Worm (Caenorhabditis elegans) whole organism, L1 larva: ENCODE measurements around the gene math-18.

Source experiments
- C16A3.4 ChIP-seq: fragments of 150-350 bp; optimal IDR thresholded peaks from 2 replicates; lab custom pipeline; 2014; ENCODE audit warnings: missing biosample characterization, missing genetic modification characterization
- C34B4.2 ChIP-seq: sonication (generic microtip); optimal IDR thresholded peaks from 2 replicates; lab custom pipeline; 2017; ENCODE audit warnings: mild to moderate bottlenecking, missing genetic modification characterization, missing compliant biosample characterization
- F16B12.6 ChIP-seq: fragments of 150-350 bp; optimal IDR thresholded peaks from 2 replicates; lab custom pipeline; 2014; ENCODE audit warnings: missing biosample characterization, missing genetic modification characterization
- Y116A8C.19 ChIP-seq: sonication (generic microtip); optimal IDR thresholded peaks from 2 replicates; lab custom pipeline; 2016; ENCODE audit warnings: missing compliant biosample characterization, missing genetic modification characterization, borderline replicate concordance
- aha-1 ChIP-seq: fragments of 150-350 bp; optimal IDR thresholded peaks from 2 replicates; lab custom pipeline; 2014; ENCODE audit warnings: missing biosample characterization, missing genetic modification characterization
- aly-2 ChIP-seq: fragments of 150-350 bp; optimal IDR thresholded peaks from 2 replicates; lab custom pipeline; 2014; ENCODE audit warnings: missing biosample characterization, missing genetic modification characterization
- ceh-63 ChIP-seq: fragments of 200-800 bp; sonication (Bioruptor generic); optimal IDR thresholded peaks from 2 replicates; lab custom pipeline; 2018; ENCODE audit warnings: mild to moderate bottlenecking, missing genetic modification characterization, missing compliant biosample characterization
- ceh-82 ChIP-seq, 3 experiments: fragments of 150-350 bp in 1 of 3; sonication (generic microtip) in 2 of 3; optimal IDR thresholded peaks; 2 replicates each; lab custom pipeline; 2014 to 2017; ENCODE audit warnings: missing biosample characterization in 3 of 3, missing genetic modification characterization in 3 of 3
- ceh-88 ChIP-seq: fragments of 200-800 bp; sonication (Bioruptor generic); IDR thresholded peaks from 2 replicates; pipeline ENCODE4 v1.3.6; 2022; ENCODE audit warnings: missing genetic modification characterization, missing compliant biosample characterization
- ceh-90 ChIP-seq: sonication (generic microtip); optimal IDR thresholded peaks from 2 replicates; lab custom pipeline; 2016; ENCODE audit warnings: missing genetic modification characterization, missing compliant biosample characterization
- efl-1 ChIP-seq, 4 experiments: fragments of 150-350 bp; optimal IDR thresholded peaks in 3 of 4; peaks in 1 of 4; 1 replicate in 1 of 4; 2 replicates in 3 of 4; lab custom pipeline; 2014; ENCODE audit warnings: missing biosample characterization in 2 of 4, missing genetic modification characterization in 2 of 4, missing genetic modification reagents in 2 of 4
- efl-3 ChIP-seq: fragments of 200-800 bp; sonication (Bioruptor generic); optimal IDR thresholded peaks from 2 replicates; lab custom pipeline; 2018; ENCODE audit warnings: mild to moderate bottlenecking, missing genetic modification characterization, missing compliant biosample characterization
- elt-2 ChIP-seq: sonication (generic microtip); optimal IDR thresholded peaks from 2 replicates; lab custom pipeline; 2016; ENCODE audit warnings: missing genetic modification characterization, mild to moderate bottlenecking, inconsistent platforms, missing compliant biosample characterization, missing genetic modification reagents
- elt-3 ChIP-seq, 6 experiments: fragments of 150-350 bp in 1 of 6; sonication (generic microtip); optimal IDR thresholded peaks; 2 replicates each; lab custom pipeline; 2017 to 2018; ENCODE audit warnings: missing biosample characterization in 6 of 6, missing genetic modification characterization in 6 of 6, inconsistent platforms in 1 of 6
- fkh-10 ChIP-seq: sonication (generic microtip); optimal IDR thresholded peaks from 2 replicates; lab custom pipeline; 2017; ENCODE audit warnings: missing biosample characterization, missing genetic modification reagents, missing genetic modification characterization
- fkh-4 ChIP-seq: sonication (generic microtip); optimal IDR thresholded peaks from 2 replicates; lab custom pipeline; 2016; ENCODE audit warnings: missing compliant biosample characterization, missing genetic modification characterization, borderline replicate concordance
- fkh-8 ChIP-seq: sonication (generic microtip); optimal IDR thresholded peaks from 2 replicates; lab custom pipeline; 2016; ENCODE audit warnings: mild to moderate bottlenecking, missing genetic modification characterization, missing compliant biosample characterization
- grh-1 ChIP-seq: fragments of 200-800 bp; sonication (Bioruptor generic); IDR thresholded peaks from 2 replicates; pipeline ENCODE4 v1.3.6; 2022; ENCODE audit warnings: missing genetic modification reagents, missing genetic modification characterization, missing compliant biosample characterization
- irx-1 ChIP-seq: sonication (generic microtip); optimal IDR thresholded peaks from 2 replicates; lab custom pipeline; 2016; ENCODE audit warnings: missing genetic modification characterization, missing compliant biosample characterization
- isw-1 ChIP-seq: fragments of 200-800 bp; sonication (Bioruptor generic); IDR thresholded peaks from 2 replicates; pipeline ENCODE4 v1.3.6; 2022; ENCODE audit warnings: missing genetic modification characterization, missing compliant biosample characterization
- jun-1 ChIP-seq: fragments of 150-350 bp; optimal IDR thresholded peaks from 2 replicates; lab custom pipeline; 2014; ENCODE audit warnings: missing biosample characterization, missing genetic modification reagents, missing genetic modification characterization
- lin-13 ChIP-seq: fragments of 150-350 bp; optimal IDR thresholded peaks from 2 replicates; lab custom pipeline; 2014; ENCODE audit warnings: missing biosample characterization, missing genetic modification reagents, missing genetic modification characterization
- lin-14 ChIP-seq: fragments of 200-800 bp; sonication (Bioruptor generic); optimal IDR thresholded peaks from 2 replicates; lab custom pipeline; 2018; ENCODE audit warnings: mild to moderate bottlenecking, missing genetic modification characterization, moderate library complexity, missing compliant biosample characterization
- lin-15B ChIP-seq: fragments of 150-350 bp; sonication (generic microtip); optimal IDR thresholded peaks from 3 replicates; lab custom pipeline; 2014; ENCODE audit warnings: missing biosample characterization, missing genetic modification characterization
- lin-35 ChIP-seq, 2 experiments: fragments of 150-350 bp; optimal IDR thresholded peaks; 2 replicates each; lab custom pipeline; 2014; ENCODE audit warnings: missing biosample characterization in 2 of 2, missing genetic modification characterization in 2 of 2, missing genetic modification reagents in 2 of 2
- lin-39 ChIP-seq: fragments of 150-350 bp; optimal IDR thresholded peaks from 2 replicates; lab custom pipeline; 2014; ENCODE audit warnings: missing biosample characterization, missing genetic modification reagents, missing genetic modification characterization
- lsy-2 ChIP-seq, 2 experiments: fragments of 150-350 bp; optimal IDR thresholded peaks; 2 replicates each; lab custom pipeline; 2014; ENCODE audit warnings: missing biosample characterization in 2 of 2, missing genetic modification characterization in 2 of 2
- mab-9 ChIP-seq: fragments of 200-800 bp; sonication (Bioruptor generic); IDR thresholded peaks from 2 replicates; pipeline ENCODE4 v1.3.6; 2022; ENCODE audit warnings: missing genetic modification reagents, missing genetic modification characterization, missing compliant biosample characterization
- mdl-1 ChIP-seq, 2 experiments: fragments of 150-350 bp; optimal IDR thresholded peaks; 2 replicates each; lab custom pipeline; 2014 to 2017; ENCODE audit warnings: missing biosample characterization in 2 of 2, missing genetic modification characterization in 2 of 2, inconsistent platforms in 1 of 2
- mep-1 ChIP-seq: fragments of 150-350 bp; optimal IDR thresholded peaks from 2 replicates; lab custom pipeline; 2014; ENCODE audit warnings: missing biosample characterization, missing genetic modification characterization
- nhr-19 ChIP-seq: fragments of 200-800 bp; sonication (Bioruptor generic); conservative IDR thresholded peaks from 2 replicates; pipeline ENCODE4 v1.3.6; 2022; ENCODE audit warnings: missing genetic modification characterization, missing compliant biosample characterization
- nhr-20 ChIP-seq: sonication (generic microtip); optimal IDR thresholded peaks from 2 replicates; lab custom pipeline; 2016; ENCODE audit warnings: mild to moderate bottlenecking, missing genetic modification characterization, missing compliant biosample characterization
- nhr-237 ChIP-seq: fragments of 150-350 bp; optimal IDR thresholded peaks from 2 replicates; lab custom pipeline; 2014; ENCODE audit warnings: missing biosample characterization, missing genetic modification characterization
- nhr-28 ChIP-seq: fragments of 150-350 bp; optimal IDR thresholded peaks from 2 replicates; lab custom pipeline; 2014; ENCODE audit warnings: missing biosample characterization, missing genetic modification characterization
- nhr-84 ChIP-seq: sonication (generic microtip); optimal IDR thresholded peaks from 2 replicates; lab custom pipeline; 2017; ENCODE audit warnings: missing biosample characterization, missing genetic modification characterization
- nhr-85 ChIP-seq: sonication (generic microtip); peaks from one replicate; lab custom pipeline; 2016; ENCODE audit warnings: missing genetic modification characterization, inconsistent platforms, missing compliant biosample characterization
- nhr-90 ChIP-seq: sonication (generic microtip); optimal IDR thresholded peaks from 2 replicates; lab custom pipeline; 2016; ENCODE audit warnings: mild to moderate bottlenecking, missing genetic modification characterization, missing compliant biosample characterization; ENCODE audit not compliant: poor library complexity
- pax-3 ChIP-seq: fragments of 200-800 bp; sonication (Bioruptor generic); optimal IDR thresholded peaks from 2 replicates; lab custom pipeline; 2018; ENCODE audit warnings: mild to moderate bottlenecking, missing genetic modification characterization, moderate library complexity, missing compliant biosample characterization
- rnt-1 ChIP-seq: sonication (generic microtip); optimal IDR thresholded peaks from 2 replicates; lab custom pipeline; 2016; ENCODE audit warnings: mild to moderate bottlenecking, missing genetic modification characterization, moderate library complexity, missing compliant biosample characterization
- skn-1 ChIP-seq: fragments of 150-350 bp; optimal IDR thresholded peaks from 2 replicates; lab custom pipeline; 2014; ENCODE audit warnings: missing biosample characterization, missing genetic modification characterization
- snu-23 ChIP-seq: sonication (generic microtip); optimal IDR thresholded peaks from 2 replicates; lab custom pipeline; 2016; ENCODE audit warnings: missing genetic modification characterization, missing compliant biosample characterization
- sox-4 ChIP-seq: sonication (generic microtip); optimal IDR thresholded peaks from 2 replicates; lab custom pipeline; 2016; ENCODE audit warnings: missing genetic modification characterization, missing compliant biosample characterization
- sptf-1 ChIP-seq: fragments of 150-350 bp; optimal IDR thresholded peaks from 2 replicates; lab custom pipeline; 2014; ENCODE audit warnings: missing biosample characterization, missing genetic modification characterization
- swsn-7 ChIP-seq: sonication (generic microtip); optimal IDR thresholded peaks from 2 replicates; lab custom pipeline; 2016; ENCODE audit warnings: missing genetic modification characterization, missing compliant biosample characterization
- unc-130 ChIP-seq: fragments of 150-350 bp; optimal IDR thresholded peaks from 2 replicates; lab custom pipeline; 2017; ENCODE audit warnings: missing biosample characterization, missing genetic modification characterization, inconsistent platforms
- unc-86 ChIP-seq: sonication (generic microtip); optimal IDR thresholded peaks from 2 replicates; lab custom pipeline; 2016; ENCODE audit warnings: missing genetic modification characterization, missing compliant biosample characterization
- vab-15 ChIP-seq: sonication (generic microtip); optimal IDR thresholded peaks from 2 replicates; lab custom pipeline; 2017; ENCODE audit warnings: missing genotype, mild to moderate bottlenecking, missing genetic modification characterization, missing compliant biosample characterization
- zip-4 ChIP-seq: fragments of 200-800 bp; sonication (Bioruptor generic); optimal IDR thresholded peaks from 2 replicates; lab custom pipeline; 2018; ENCODE audit warnings: mild to moderate bottlenecking, missing genetic modification characterization, moderate library complexity, missing compliant biosample characterization
- ztf-4 ChIP-seq: fragments of 150-350 bp; optimal IDR thresholded peaks from 2 replicates; lab custom pipeline; 2014; ENCODE audit warnings: missing biosample characterization, missing genetic modification characterization

The math-18 gene

ce11 chrII:2202147-2202546 lies 48.3 kb downstream of the math-18 start:
- TF ChIP-seq sox-4 (tag; lab: Kevin White, UChicago) (no peak), rnt-1 (no peak), lin-14 (GFP tag; lab: Kevin White, UChicago) (no peak), nhr-90 (no peak), zip-4 (GFP tag; lab: Kevin White, UChicago) (no peak), ceh-88 (GFP tag; lab: Robert Waterston, UW) (no peak), aha-1 (tag; lab: Kevin White, UChicago) (no peak), pax-3 (tag; lab: Kevin White, UChicago) (no peak), skn-1 (tag; lab: Kevin White, UChicago) (no peak), lin-13 (GFP tag; lab: Kevin White, UChicago) (no peak), nhr-28 (tag; lab: Kevin White, UChicago) (no peak), ceh-63 (GFP tag; lab: Kevin White, UChicago) (no peak), grh-1 (GFP tag; lab: Robert Waterston, UW) (no peak), ceh-82 (tag; optimal IDR thresholded peaks at IDR 0.05; lab: Kevin White, UChicago) (no peak), snu-23 (GFP tag; lab: Kevin White, UChicago) (no peak), irx-1 (tag; lab: Kevin White, UChicago) (no peak), aly-2 (tag; lab: Kevin White, UChicago) (no peak), lin-35 (GFP tag; optimal IDR thresholded peaks at IDR 0.05; lab: Kevin White, UChicago) (no peak)
- TF ChIP-seq, all 84 proteins: peak for 0

ce11 chrII:2204077-2204476 lies 50.3 kb downstream of the math-18 start, which contains the start of gene Y59C2A.2:
Y59C2A.2 (minus strand) TSS chrII:2204137.
- TF ChIP-seq unc-130: no peak
- TF ChIP-seq lin-35 (GFP tag; optimal IDR thresholded peaks at IDR 0.05; lab: Kevin White, UChicago): peak; percentile 93 to 97
- TF ChIP-seq lin-39: no peak
- TF ChIP-seq nhr-85 (tag; lab: Kevin White, UChicago): peak; percentile 61
- peak in 1 of 2 experiments; percentile 22 for TF ChIP-seq mdl-1 (tag; optimal IDR thresholded peaks at IDR 0.05; lab: Kevin White, UChicago)
- TF ChIP-seq lsy-2 (tag; optimal IDR thresholded peaks at IDR 0.05; lab: Kevin White, UChicago): peak; percentile 62 to 78
- TF ChIP-seq unc-86 (tag; lab: Kevin White, UChicago): peak; percentile 4
- TF ChIP-seq lin-15B (tag; lab: Kevin White, UChicago): peak; percentile 26
- TF ChIP-seq F16B12.6: peak; percentile 35
- TF ChIP-seq C34B4.2 (tag; lab: Kevin White, UChicago): no peak
- peak; percentile 53 for TF ChIP-seq rnt-1
- TF ChIP-seq skn-1 (tag; lab: Kevin White, UChicago): peak; percentile 42
- TF ChIP-seq lin-14 (GFP tag; lab: Kevin White, UChicago): peak; percentile 36
- TF ChIP-seq mab-9 (GFP tag; lab: Robert Waterston, UW): no peak
- TF ChIP-seq nhr-237 (tag; lab: Kevin White, UChicago): no peak
- no peak for TF ChIP-seq elt-2 (tag; lab: Kevin White, UChicago)
- TF ChIP-seq efl-3 (GFP tag; lab: Kevin White, UChicago): no peak
- TF ChIP-seq swsn-7 (tag; lab: Kevin White, UChicago): peak; percentile 18
- no peak for TF ChIP-seq fkh-10
- TF ChIP-seq fkh-8 (tag; lab: Kevin White, UChicago): peak; percentile 23
- TF ChIP-seq Y116A8C.19 (tag; lab: Kevin White, UChicago): no peak
- TF ChIP-seq ztf-4 (tag; lab: Kevin White, UChicago): no peak
- peak; percentile 29 for TF ChIP-seq irx-1 (tag; lab: Kevin White, UChicago)
- TF ChIP-seq vab-15 (tag; lab: Kevin White, UChicago): peak; percentile 39
- peak; percentile 30 for TF ChIP-seq nhr-19 (GFP tag; lab: Robert Waterston, UW)
- TF ChIP-seq lin-13 (GFP tag; lab: Kevin White, UChicago): peak; percentile 48
- peak; percentile 16 for TF ChIP-seq pax-3 (tag; lab: Kevin White, UChicago)
- peak; percentile 94 to 96 for TF ChIP-seq efl-1 (optimal IDR thresholded peaks at IDR 0.05; lab: Kevin White, UChicago)
- peak; percentile 95 to 99 for TF ChIP-seq efl-1 (GFP tag; optimal IDR thresholded peaks at IDR 0.05 in 1 of 2; lab: Kevin White, UChicago)
- peak; percentile 39 for TF ChIP-seq aly-2 (tag; lab: Kevin White, UChicago)
- no peak for TF ChIP-seq sptf-1 (tag; lab: Kevin White, UChicago)
- TF ChIP-seq jun-1 (tag; lab: Kevin White, UChicago): peak; percentile 6
- TF ChIP-seq grh-1 (GFP tag; lab: Robert Waterston, UW): 0 out of 2 replicates have a peak, but pooled peaks have one; percentile 32
- TF ChIP-seq isw-1 (GFP tag; lab: Robert Waterston, UW): peak; percentile 22; the same call in 1 of the 2 replicates
- TF ChIP-seq snu-23 (GFP tag; lab: Kevin White, UChicago): peak; percentile 54
- peak; percentile 58 for TF ChIP-seq C16A3.4
- peak; percentile 15 for TF ChIP-seq nhr-20 (tag; lab: Kevin White, UChicago)
- peak; percentile 19 for TF ChIP-seq mep-1 (tag; lab: Kevin White, UChicago)
- no peak for TF ChIP-seq nhr-90
- no peak for TF ChIP-seq elt-3 (tag; optimal IDR thresholded peaks at IDR 0.05; lab: Kevin White, UChicago)
- TF ChIP-seq nhr-84: no peak
- no peak for TF ChIP-seq ceh-90 (tag; lab: Kevin White, UChicago)
- TF ChIP-seq fkh-4 (tag; lab: Kevin White, UChicago): no peak
